Worm (Caenorhabditis elegans) whole organism, L4/young adult: Measurements from ENCODE around the gene K02F6.7.

Source experiments
- W03F9.2 ChIP-seq: fragments of 150-350 bp; optimal IDR thresholded peaks from 2 replicates; lab custom pipeline; 2014; ENCODE audit warnings: missing biosample characterization, missing genetic modification characterization
- dao-5 ChIP-seq: sonication (generic microtip); optimal IDR thresholded peaks from 2 replicates; lab custom pipeline; 2016; ENCODE audit warnings: missing genotype, missing genetic modification characterization, moderate library complexity, missing compliant biosample characterization
- him-1 ChIP-seq: sonication (generic microtip); optimal IDR thresholded peaks from 2 replicates; lab custom pipeline; 2016; ENCODE audit warnings: missing genotype, missing genetic modification reagents, missing genetic modification characterization, missing compliant biosample characterization

DNA sequence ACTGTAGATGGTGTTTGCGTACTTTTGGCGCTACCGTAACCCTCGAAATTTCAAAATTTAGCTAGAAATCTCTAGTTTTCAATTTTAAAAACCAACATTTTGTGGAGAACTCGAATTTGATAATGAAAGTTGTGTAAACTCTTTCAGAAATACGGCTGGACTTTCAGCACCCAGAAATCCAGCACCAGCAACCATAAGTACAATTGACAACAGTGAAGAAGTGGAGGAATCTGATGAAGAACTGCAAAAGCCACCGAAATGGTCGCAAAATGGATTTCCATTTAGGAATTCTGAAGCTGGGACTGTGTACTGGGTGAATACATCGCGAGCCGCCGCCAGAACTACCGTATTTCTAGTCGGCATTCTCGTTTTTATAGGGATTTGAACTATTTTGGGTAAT is 54.1 kb downstream of the K02F6.7 start, which contains the start of gene F53G2.13:
- no peak for TF ChIP-seq him-1 (tag; lab: Kevin White, UChicago)
- no peak for TF ChIP-seq W03F9.2 (tag; lab: Kevin White, UChicago)
- TF ChIP-seq dao-5 (tag; lab: Kevin White, UChicago) = no peak
